Worm (Caenorhabditis elegans) whole organism, L3 larva: ENCODE data around the gene irg-1.

ENCODE experiments used
- ceh-16 ChIP-seq: sonication (generic microtip); optimal IDR thresholded peaks from 2 replicates; lab custom pipeline; 2017; ENCODE audit warnings: missing biosample characterization, missing genetic modification characterization
- lin-39 ChIP-seq: fragments of 150-350 bp; optimal IDR thresholded peaks from 2 replicates; lab custom pipeline; 2018; ENCODE audit warnings: missing biosample characterization, missing genetic modification reagents, missing genetic modification characterization
- zag-1 ChIP-seq: fragments of 150-350 bp; optimal IDR thresholded peaks from 2 replicates; lab custom pipeline; 2014; ENCODE audit warnings: missing biosample characterization, missing genetic modification characterization

- TF ChIP-seq zag-1 (tag; lab: Kevin White, UChicago) (no peak), ceh-16 (no peak), lin-39 (no peak)
Observed at ce11 chrV:3554869-3555268, 31.5 kb downstream of the irg-1 start, which contains the start of gene grl-29.
